Worm (Caenorhabditis elegans): ENCODE data around the gene mab-10.

- no peak for TF ChIP-seq blmp-1 (tag; optimal IDR thresholded peaks at IDR 0.05; ENCODE audit: insufficient read depth)
- TF ChIP-seq lin-13 (GFP tag; optimal IDR thresholded peaks at IDR 0.05), result no peak
- no peak for TF ChIP-seq unc-39 (tag; optimal IDR thresholded peaks at IDR 0.05)
- TF ChIP-seq lsy-2 (tag; optimal IDR thresholded peaks at IDR 0.05), result no peak
- TF ChIP-seq fos-1 (tag; optimal IDR thresholded peaks at IDR 0.05), result no peak
- TF ChIP-seq lin-11 (tag; optimal IDR thresholded peaks at IDR 0.05), result no peak
- no peak for TF ChIP-seq skn-1 (tag; optimal IDR thresholded peaks at IDR 0.05)
Measured at ce11 chrII:10523583-10523982, 4.3 kb upstream of the mab-10 start, which contains the start of gene F59B10.5.

Measured in whole organism, L2 larva.